Fruit fly (Drosophila melanogaster): ENCODE measurements around the gene CG12194.

DNA sequence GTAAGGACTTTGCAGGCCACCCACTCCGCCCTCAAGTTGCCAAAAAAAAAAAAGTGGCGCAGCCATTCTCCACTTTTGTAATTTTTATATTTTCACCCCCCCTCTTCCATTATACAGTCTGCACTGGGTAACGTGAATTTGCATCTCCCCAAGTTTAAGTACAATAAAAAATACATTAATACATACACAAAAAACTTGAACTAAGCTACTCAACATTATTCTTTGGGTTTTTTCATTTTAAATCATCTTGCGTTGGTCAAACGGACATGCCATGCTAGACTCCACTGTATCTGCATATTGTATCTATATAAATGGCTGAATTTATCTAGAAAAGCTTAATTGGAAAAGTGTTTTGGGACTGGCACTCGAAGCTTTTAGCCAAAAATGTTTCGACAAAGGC lies 23.4 kb downstream of the CG12194 start:
- TF ChIP-seq fd85E (GFP tag; optimal IDR thresholded peaks at IDR 0.05) (no peak), Lpt (GFP tag; optimal IDR thresholded peaks at IDR 0.05) (no peak)

Measured in whole organism, prepupa.